Fruit fly (Drosophila melanogaster): ENCODE results near the gene atk.

Gene atk

dm6 chr3L:20497124-20497996 is 32.7 kb upstream of the atk start, which contains the start of gene CG32425 (continued):
- TF ChIP-seq CG31388 (GFP tag; optimal IDR thresholded peaks at IDR 0.05), result no peak
- peak; percentile 33 for TF ChIP-seq Fer3 (tag; optimal IDR thresholded peaks at IDR 0.05)
- TF ChIP-seq zfh1 (GFP tag; IDR thresholded peaks at IDR 0.05), result no peak
- no peak for TF ChIP-seq nerfin-2 (GFP tag; IDR thresholded peaks at IDR 0.05; ENCODE audit: partially characterized antibody)
- peak; percentile 51 for TF ChIP-seq E2f2 (GFP tag; IDR thresholded peaks at IDR 0.05)
- TF ChIP-seq crc (GFP tag; optimal IDR thresholded peaks at IDR 0.05), result no peak
- peak; percentile 64 for TF ChIP-seq Sry-β (GFP tag; optimal IDR thresholded peaks at IDR 0.05)
- TF ChIP-seq CG31365 (tag; optimal IDR thresholded peaks at IDR 0.05), result no peak
- TF ChIP-seq CG15073 (GFP tag; optimal IDR thresholded peaks at IDR 0.05), result no peak
- TF ChIP-seq CG11456 (GFP tag; IDR thresholded peaks at IDR 0.05), result no peak
- TF ChIP-seq Antp (GFP tag; optimal IDR thresholded peaks at IDR 0.05), result no peak
- no peak for TF ChIP-seq ttk (GFP tag; IDR thresholded peaks at IDR 0.05)
- TF ChIP-seq repo (GFP tag; optimal IDR thresholded peaks at IDR 0.05), result no peak
- TF ChIP-seq CG14441 (GFP tag; IDR thresholded peaks at IDR 0.05), result no peak
- TF ChIP-seq az2 (GFP tag; optimal IDR thresholded peaks at IDR 0.05), result peak; percentile 11
- no peak for TF ChIP-seq sna (GFP tag; IDR thresholded peaks at IDR 0.05; ENCODE audit: partially characterized antibody)
- no peak for TF ChIP-seq eyg (GFP tag; optimal IDR thresholded peaks at IDR 0.05)
- TF ChIP-seq pan (optimal IDR thresholded peaks at IDR 0.05), result no peak
- no peak for TF ChIP-seq pan (GFP tag; optimal IDR thresholded peaks at IDR 0.05 in 1 of 2, IDR thresholded peaks at IDR 0.05 in 1 of 2)
- no peak for TF ChIP-seq sisA (GFP tag; IDR thresholded peaks at IDR 0.05)
- no peak for TF ChIP-seq CG13775 (GFP tag; optimal IDR thresholded peaks at IDR 0.05)
- TF ChIP-seq tin (GFP tag; optimal IDR thresholded peaks at IDR 0.05), result peak; percentile 5
- no peak for TF ChIP-seq bsh (GFP tag; optimal IDR thresholded peaks at IDR 0.05)
- no peak for TF ChIP-seq CG4617 (GFP tag; optimal IDR thresholded peaks at IDR 0.05; ENCODE audit: borderline replicate concordance)
- TF ChIP-seq CG30403 (GFP tag; optimal IDR thresholded peaks at IDR 0.05), result peak; percentile 33
- TF ChIP-seq pnt (GFP tag; optimal IDR thresholded peaks at IDR 0.05), result no peak
- TF ChIP-seq oc (tag; optimal IDR thresholded peaks at IDR 0.05), result no peak
- no peak for TF ChIP-seq sob (GFP tag; IDR thresholded peaks at IDR 0.05)
- TF ChIP-seq stwl (tag; optimal IDR thresholded peaks at IDR 0.05), result peak; percentile 81
- no peak for TF ChIP-seq otp (GFP tag; IDR thresholded peaks at IDR 0.05)
- peak; percentile 62 for TF ChIP-seq MBD-R2 (GFP tag; IDR thresholded peaks at IDR 0.05)
- no peak for TF ChIP-seq tna (GFP tag; IDR thresholded peaks at IDR 0.05; ENCODE audit: partially characterized antibody)
- TF ChIP-seq unpg (GFP tag; optimal IDR thresholded peaks at IDR 0.05), result no peak
- no peak for TF ChIP-seq Oaz (GFP tag; IDR thresholded peaks at IDR 0.05)
- TF ChIP-seq Sry-δ (GFP tag; optimal IDR thresholded peaks at IDR 0.05), result no peak
- TF ChIP-seq CG18476 (GFP tag; optimal IDR thresholded peaks at IDR 0.05), result no peak
- no peak for TF ChIP-seq E2f1 (GFP tag; IDR thresholded peaks at IDR 0.05)
- no peak for TF ChIP-seq chm (GFP tag; IDR thresholded peaks at IDR 0.05)
- TF ChIP-seq sr (GFP tag; IDR thresholded peaks at IDR 0.05), result no peak
- TF ChIP-seq CG5180 (GFP tag; optimal IDR thresholded peaks at IDR 0.05), result no peak
- no peak for TF ChIP-seq ac (GFP tag; optimal IDR thresholded peaks at IDR 0.05)
- no peak for TF ChIP-seq h (optimal IDR thresholded peaks at IDR 0.05)
- TF ChIP-seq CG1529 (GFP tag; optimal IDR thresholded peaks at IDR 0.05), result no peak
- TF ChIP-seq nmo (GFP tag; optimal IDR thresholded peaks at IDR 0.05), result peak; percentile 26
- no peak for TF ChIP-seq Mad (GFP tag; optimal IDR thresholded peaks at IDR 0.05)
- peak; percentile 97 for TF ChIP-seq trem (tag; optimal IDR thresholded peaks at IDR 0.05)
- TF ChIP-seq Ada2b (GFP tag; IDR thresholded peaks at IDR 0.05), result no peak
- no peak for TF ChIP-seq CG12299 (tag; optimal IDR thresholded peaks at IDR 0.05)
- no peak for TF ChIP-seq seq (GFP tag; IDR thresholded peaks at IDR 0.05)
- no peak for TF ChIP-seq nau (GFP tag; optimal IDR thresholded peaks at IDR 0.05)
- no peak for TF ChIP-seq Opbp (GFP tag; IDR thresholded peaks at IDR 0.05; ENCODE audit: partially characterized antibody)
